Fruit fly (Drosophila melanogaster) Kc167 (cell line): ENCODE data around the gene Kots.

Source experiments
- Myc ChIP-seq: fragments of >200 bp; optimal IDR thresholded peaks from 2 replicates; lab custom pipeline; 2017; ENCODE audit warnings: missing external identifiers
- Sin3A ChIP-seq: fragments of >200 bp; optimal IDR thresholded peaks from 2 replicates; lab custom pipeline; 2018; ENCODE audit warnings: missing external identifiers
- h ChIP-seq: fragments of >200 bp; optimal IDR thresholded peaks from 3 replicates; lab custom pipeline; 2018; ENCODE audit warnings: missing external identifiers
- psq ChIP-seq: fragments of >200 bp; optimal IDR thresholded peaks from 2 replicates; lab custom pipeline; 2017; ENCODE audit warnings: missing external identifiers
- ttk ChIP-seq: sonication (Bioruptor generic); optimal IDR thresholded peaks from 2 replicates; lab custom pipeline; 2017; ENCODE audit warnings: missing external identifiers

dm6 chr3R:13936309-13936708 is 27.7 kb downstream of the Kots start:
- TF ChIP-seq Myc (lab: Kevin White, UChicago), result no peak
- no peak for TF ChIP-seq ttk (lab: Kevin White, UChicago)
- TF ChIP-seq psq (lab: Kevin White, UChicago), result no peak
- TF ChIP-seq Sin3A, result no peak
- TF ChIP-seq h, result no peak
